Worm (Caenorhabditis elegans): ENCODE data around the gene C17B7.12.
"Not testable (repeated sequence)": the region's sequence is repeated elsewhere in the genome, so short reads cannot be mapped to it uniquely, and the experiment has no call there.

The C17B7.12 gene

DNA sequence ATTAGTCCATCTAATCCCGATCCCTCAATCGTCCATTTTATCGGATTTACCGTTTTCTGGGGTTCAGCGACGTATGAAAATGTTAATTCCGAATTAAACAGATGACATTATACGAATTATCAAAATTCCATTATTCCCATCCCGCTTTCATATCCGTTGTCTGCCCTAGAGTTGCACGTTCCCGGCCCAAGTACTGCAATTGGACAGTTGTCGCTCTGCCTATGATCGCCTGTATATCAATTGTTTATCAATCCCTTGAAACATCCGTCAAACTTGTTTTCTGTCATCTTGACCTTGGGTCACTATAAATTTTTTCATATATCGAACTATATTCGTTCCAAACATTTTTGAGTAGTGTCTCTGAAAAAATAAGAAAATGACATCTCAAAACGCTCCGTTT, 5.2 kb downstream of the C17B7.12 start, which contains the start of gene C04E12.5:
Gene C04E12.5, plus strand, starts transcription at position 301 of the 400 bp plus-strand sequence.
- TF ChIP-seq snpc-1.1 (tag; optimal IDR thresholded peaks at IDR 0.05; ENCODE audit: insufficient read depth) (no peak), lin-35 (GFP tag; optimal IDR thresholded peaks at IDR 0.05) (no peak), C06A6.2 (GFP tag; conservative IDR thresholded peaks at IDR 0.05) (no peak), ceh-58 (GFP tag; IDR thresholded peaks at IDR 0.05) (no peak), ccch-3 (GFP tag; optimal IDR thresholded peaks at IDR 0.05) (no peak), snpc-4 (GFP tag; optimal IDR thresholded peaks at IDR 0.05) (no peak), snpc-4 (tag; optimal IDR thresholded peaks at IDR 0.05) (no peak), F33H1.4 (GFP tag; IDR thresholded peaks at IDR 0.05) (no peak), F49E8.2 (tag; optimal IDR thresholded peaks at IDR 0.05; ENCODE audit: insufficient read depth) (no peak), ztf-28 (GFP tag; IDR thresholded peaks at IDR 0.05) (no peak), fkh-3 (tag; optimal IDR thresholded peaks at IDR 0.05) (no peak), ztf-26 (tag; optimal IDR thresholded peaks at IDR 0.05) (no peak), ztf-25 (GFP tag; IDR thresholded peaks at IDR 0.05) (no peak), pbrm-1 (GFP tag; IDR thresholded peaks at IDR 0.05) (no peak)

DNA sequence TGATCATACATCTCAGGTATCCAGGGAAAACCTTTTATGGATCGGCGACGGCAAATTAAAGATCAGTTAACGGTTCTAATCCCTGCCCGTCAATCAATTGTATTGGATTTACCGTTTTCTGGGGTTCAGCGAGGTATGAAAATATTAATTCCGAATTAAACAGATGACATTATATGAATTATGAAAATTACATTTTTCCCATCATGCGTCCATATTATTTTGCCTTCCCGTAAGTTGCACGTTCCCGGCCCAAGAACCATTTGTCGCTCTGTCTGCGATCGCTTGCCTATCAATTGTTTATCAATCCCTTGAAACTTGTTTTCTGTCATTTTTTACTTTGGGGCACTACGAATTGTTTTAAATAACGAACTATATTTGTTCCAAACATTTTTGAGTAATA, 8.6 kb downstream of the C17B7.12 start:
- no peak for TF ChIP-seq mxl-1 (tag; optimal IDR thresholded peaks at IDR 0.05)
- TF ChIP-seq nhr-90 (tag; optimal IDR thresholded peaks at IDR 0.05), result no peak
- no peak for TF ChIP-seq lin-54 (GFP tag; optimal IDR thresholded peaks at IDR 0.05)
- no peak for TF ChIP-seq madf-10 (tag; optimal IDR thresholded peaks at IDR 0.05)
- TF ChIP-seq Y95B8A.8 (GFP tag; IDR thresholded peaks at IDR 0.05), result no peak
- no peak for TF ChIP-seq B0261.1 (tag; optimal IDR thresholded peaks at IDR 0.05)
- TF ChIP-seq Y67H2A.10 (GFP tag; conservative IDR thresholded peaks at IDR 0.05), result no peak

DNA sequence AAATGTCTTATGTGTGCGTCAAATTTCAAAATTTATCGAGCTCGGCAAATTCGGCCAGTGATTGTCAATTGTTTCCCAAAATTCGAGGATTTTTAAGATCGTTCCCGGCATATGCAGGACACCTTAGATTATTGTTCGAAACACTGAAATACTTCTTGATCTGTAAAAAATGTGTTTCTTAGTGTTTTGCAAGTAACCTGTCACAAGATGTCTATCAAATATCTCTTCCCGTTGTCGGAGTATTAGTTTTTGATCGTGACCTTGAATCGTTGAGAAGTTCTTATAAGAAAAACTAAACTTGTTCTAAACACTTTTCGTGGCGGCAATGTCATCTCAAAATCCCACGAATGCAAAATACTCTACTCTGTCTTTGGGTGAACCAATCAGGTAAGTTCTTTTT, 9.4 kb downstream of the C17B7.12 start, which contains the start of gene C04E12.4:
Gene C04E12.4, plus strand, starts transcription at position 301 of the 400 bp plus-strand sequence.
- TF ChIP-seq ceh-79 (tag; optimal IDR thresholded peaks at IDR 0.05), result no peak
- no peak for TF ChIP-seq ceh-58 (GFP tag; IDR thresholded peaks at IDR 0.05)
- TF ChIP-seq lin-40 (tag; optimal IDR thresholded peaks at IDR 0.05), result no peak
- no peak for TF ChIP-seq F23B12.7 (tag; optimal IDR thresholded peaks at IDR 0.05; ENCODE audit: insufficient read depth)
- TF ChIP-seq lin-26 (GFP tag; IDR thresholded peaks at IDR 0.05), result no peak
- no peak for TF ChIP-seq egl-44 (GFP tag; IDR thresholded peaks at IDR 0.05)
- TF ChIP-seq dpl-1 (GFP tag; optimal IDR thresholded peaks at IDR 0.05), result no peak
- TF ChIP-seq F57A8.1 (GFP tag; optimal IDR thresholded peaks at IDR 0.05), result no peak
- no peak for TF ChIP-seq Y56A3A.18 (GFP tag; IDR thresholded peaks at IDR 0.05)
- no peak for TF ChIP-seq Y79H2A.3 (GFP tag; conservative IDR thresholded peaks at IDR 0.05)

DNA sequence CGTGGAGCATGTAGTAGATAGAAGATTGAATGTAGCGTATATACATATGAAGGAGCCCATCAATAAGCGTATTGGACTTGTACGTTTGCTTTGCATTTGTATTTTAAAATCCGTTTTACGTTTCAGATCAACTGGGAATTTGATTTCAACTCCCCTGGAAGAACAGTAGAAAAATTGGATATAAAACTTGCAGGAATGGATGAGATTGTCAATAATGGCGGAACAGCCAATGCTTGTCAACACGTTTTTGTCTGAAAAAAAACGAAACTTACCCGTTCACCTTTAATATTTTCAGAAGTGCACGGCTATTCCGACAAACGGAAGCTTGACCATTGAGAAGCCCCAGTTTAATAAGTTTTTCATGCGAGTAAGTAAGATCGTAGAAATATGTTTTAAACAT, 14.7 kb downstream of the C17B7.12 start, which contains the start of gene C04E12.2:
Gene C04E12.2, plus strand, starts transcription at position 301 of the 400 bp plus-strand sequence.
- TF ChIP-seq xnd-1 (tag; optimal IDR thresholded peaks at IDR 0.05); rec-8 (tag; optimal IDR thresholded peaks at IDR 0.05); B0336.3 (GFP tag; IDR thresholded peaks at IDR 0.05): not testable (repeated sequence)

DNA sequence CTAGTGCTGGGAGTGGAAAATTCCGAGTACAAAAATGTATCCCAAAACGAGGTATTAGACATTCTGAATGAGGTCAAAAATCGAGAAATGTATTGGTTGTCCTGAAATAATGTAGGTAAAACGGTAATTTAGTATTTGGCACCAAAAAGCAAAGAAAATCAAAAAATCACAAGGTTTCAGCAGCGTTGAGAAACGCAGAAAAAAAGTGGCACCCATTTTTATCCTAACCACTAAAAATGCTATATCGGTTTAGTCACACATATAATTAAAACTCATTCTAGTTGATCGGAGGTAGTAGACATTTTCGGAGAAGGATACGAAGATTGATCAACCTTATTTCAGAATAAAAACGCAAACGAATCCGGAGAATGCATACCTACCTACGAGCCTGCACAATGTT, 19.6 kb downstream of the C17B7.12 start, which contains the start of gene srx-121:
Gene srx-121, minus strand, starts transcription at position 101 of the 400 bp plus-strand sequence.
- no peak for TF ChIP-seq repo-1 (tag; optimal IDR thresholded peaks at IDR 0.05)
- no peak for TF ChIP-seq madf-8 (GFP tag; conservative IDR thresholded peaks at IDR 0.05)
- TF ChIP-seq B0261.1 (tag; optimal IDR thresholded peaks at IDR 0.05), result no peak
- no peak for TF ChIP-seq T26A5.8 (tag; optimal IDR thresholded peaks at IDR 0.05)
- TF ChIP-seq ama-1 (optimal IDR thresholded peaks at IDR 0.05), result no peak
- no peak for TF ChIP-seq ama-1 (GFP tag; optimal IDR thresholded peaks at IDR 0.05)

Data from whole organism, young adult.